Fruit fly (Drosophila melanogaster) whole organism, wandering third instar larva: ENCODE measurements around the gene CG5608.

Source experiments
- Abd-B ChIP-seq: fragments of >200 bp; optimal IDR thresholded peaks from 2 replicates; lab custom pipeline; 2017; ENCODE audit warnings: missing biosample characterization, missing genetic modification characterization
- CG32264 ChIP-seq: fragments of 200-800 bp; sonication (Bioruptor generic); optimal IDR thresholded peaks from 2 replicates; lab custom pipeline; 2016; ENCODE audit warnings: missing biosample characterization, missing genetic modification characterization
- CG9705 ChIP-seq: fragments of 200-800 bp; sonication (Bioruptor generic); optimal IDR thresholded peaks from 2 replicates; lab custom pipeline; 2018; ENCODE audit warnings: missing biosample characterization, mild to moderate bottlenecking, missing genetic modification characterization
- CrebA ChIP-seq: fragments of 200-800 bp; sonication (Bioruptor generic); optimal IDR thresholded peaks from 2 replicates; lab custom pipeline; 2016; ENCODE audit warnings: missing biosample characterization, mild to moderate bottlenecking, missing genetic modification characterization, borderline replicate concordance
- Dfd ChIP-seq: fragments of >200 bp; optimal IDR thresholded peaks from 2 replicates; lab custom pipeline; 2017; ENCODE audit warnings: missing biosample characterization, missing genetic modification characterization
- Dif ChIP-seq: fragments of 200-275, 200-300 bp; sonication (Bioruptor generic); optimal IDR thresholded peaks from 2 replicates; lab custom pipeline; 2018; ENCODE audit warnings: missing biosample characterization, missing genetic modification characterization; ENCODE audit not compliant: partially characterized antibody
- GATAd ChIP-seq: sonication (Bioruptor generic); optimal IDR thresholded peaks from 2 replicates; lab custom pipeline; 2016; ENCODE audit warnings: missing biosample characterization, missing genetic modification characterization
- HLH106 ChIP-seq: fragments of 200-800 bp; optimal IDR thresholded peaks from 3 replicates; lab custom pipeline; 2019; ENCODE audit warnings: missing biosample characterization, mild to moderate bottlenecking, missing genetic modification characterization, moderate library complexity
- Hnf4 ChIP-seq: fragments of 200-800 bp; sonication (Bioruptor generic); optimal IDR thresholded peaks from 2 replicates; lab custom pipeline; 2016; ENCODE audit warnings: missing biosample characterization, mild to moderate bottlenecking, missing genetic modification characterization
- Hr78 ChIP-seq: fragments of >200 bp; optimal IDR thresholded peaks from 2 replicates; lab custom pipeline; 2017; ENCODE audit warnings: missing biosample characterization, missing genetic modification characterization
- Hr83 ChIP-seq: fragments of 200-300 bp; sonication (Bioruptor generic); optimal IDR thresholded peaks from 2 replicates; lab custom pipeline; 2016; ENCODE audit warnings: missing biosample characterization, mild to moderate bottlenecking, missing genetic modification characterization, moderate library complexity; ENCODE audit not compliant: poor library complexity, severe bottlenecking
- Jra ChIP-seq: sonication (Bioruptor generic); optimal IDR thresholded peaks from 2 replicates; lab custom pipeline; 2016; ENCODE audit warnings: missing biosample characterization, missing genetic modification characterization
- Mio ChIP-seq: sonication (Bioruptor generic); optimal IDR thresholded peaks from 2 replicates; lab custom pipeline; 2016; ENCODE audit warnings: missing biosample characterization, missing genetic modification characterization
- Myc ChIP-seq: fragments of >200 bp; optimal IDR thresholded peaks from 2 replicates; lab custom pipeline; 2017
- N ChIP-seq: fragments of >200 bp; optimal IDR thresholded peaks from 2 replicates; lab custom pipeline; 2018; ENCODE audit warnings: missing biosample characterization, missing external identifiers, missing genetic modification characterization
- OdsH ChIP-seq: fragments of 200-800 bp; sonication (Bioruptor generic); optimal IDR thresholded peaks from 2 replicates; lab custom pipeline; 2016; ENCODE audit warnings: missing biosample characterization, mild to moderate bottlenecking, missing genetic modification characterization
- Rel ChIP-seq, 2 experiments: fragments of 200-800 bp; sonication (Bioruptor generic) in 1 of 2; optimal IDR thresholded peaks; 2 replicates in 1 of 2; 3 replicates in 1 of 2; lab custom pipeline; 2016 to 2019; ENCODE audit warnings: mild to moderate bottlenecking in 2 of 2, missing biosample characterization in 2 of 2, missing genetic modification characterization in 2 of 2, moderate library complexity in 1 of 2
- Sp1 ChIP-seq: fragments of 200-800 bp; sonication (Bioruptor generic); optimal IDR thresholded peaks from 3 replicates; lab custom pipeline; 2019; ENCODE audit warnings: missing biosample characterization, mild to moderate bottlenecking, missing genetic modification characterization, moderate library complexity
- Vsx2 ChIP-seq: fragments of 200-300, 225-300 bp; sonication (Bioruptor generic); optimal IDR thresholded peaks from 2 replicates; lab custom pipeline; 2018; ENCODE audit warnings: missing biosample characterization, missing genetic modification characterization; ENCODE audit not compliant: partially characterized antibody
- br ChIP-seq: fragments of 200-800 bp; sonication (Bioruptor generic); optimal IDR thresholded peaks from 2 replicates; lab custom pipeline; 2016; ENCODE audit warnings: missing biosample characterization, missing genetic modification characterization
- brk ChIP-seq: fragments of 200-800 bp; sonication (Bioruptor generic); optimal IDR thresholded peaks from 2 replicates; lab custom pipeline; 2016; ENCODE audit warnings: missing biosample characterization, mild to moderate bottlenecking, missing genetic modification characterization
- dl ChIP-seq, 2 experiments: fragments of 175-275, 200-275 bp in 1 of 2; fragments of 200-275 bp in 1 of 2; sonication (Bioruptor generic); optimal IDR thresholded peaks; lab custom pipeline; 2018; ENCODE audit warnings: mild to moderate bottlenecking in 2 of 2, missing biosample characterization in 2 of 2, missing genetic modification characterization in 2 of 2, moderate library complexity in 2 of 2; ENCODE audit not compliant: partially characterized antibody in 2 of 2, insufficient read depth in 1 of 2
- dmrt93B ChIP-seq: fragments of 200-800 bp; sonication (Bioruptor generic); optimal IDR thresholded peaks from 2 replicates; lab custom pipeline; 2018; ENCODE audit warnings: missing biosample characterization, mild to moderate bottlenecking, missing genetic modification characterization
- dsf ChIP-seq: sonication (Bioruptor generic); optimal IDR thresholded peaks from 2 replicates; lab custom pipeline; 2016; ENCODE audit warnings: missing biosample characterization, missing genetic modification characterization, borderline replicate concordance
- ey ChIP-seq: fragments of 200-800 bp; sonication (Bioruptor generic); optimal IDR thresholded peaks from 2 replicates; lab custom pipeline; 2016; ENCODE audit warnings: missing biosample characterization, missing genetic modification characterization
- foxo ChIP-seq, 2 experiments: fragments of 200-800 bp; sonication (Bioruptor generic); optimal IDR thresholded peaks; 2 replicates in 1 of 2; 3 replicates in 1 of 2; lab custom pipeline; 2016 to 2017; ENCODE audit warnings: missing biosample characterization in 2 of 2, missing genetic modification characterization in 2 of 2
- fru ChIP-seq: fragments of 200-800 bp; sonication (Bioruptor generic); optimal IDR thresholded peaks from 3 replicates; lab custom pipeline; 2016; ENCODE audit warnings: missing biosample characterization, mild to moderate bottlenecking, missing genetic modification characterization
- h ChIP-seq: fragments of 200-800 bp; sonication (Bioruptor generic); optimal IDR thresholded peaks from 3 replicates; lab custom pipeline; 2016; ENCODE audit warnings: missing biosample characterization, mild to moderate bottlenecking, missing genetic modification characterization
- jim ChIP-seq: fragments of 175-275, 200-325 bp; sonication (Bioruptor generic); optimal IDR thresholded peaks from 2 replicates; lab custom pipeline; 2016; ENCODE audit warnings: missing biosample characterization, mild to moderate bottlenecking, missing genetic modification characterization
- lola ChIP-seq: fragments of >200 bp; optimal IDR thresholded peaks from 2 replicates; lab custom pipeline; 2017; ENCODE audit warnings: missing biosample characterization, missing genetic modification characterization
- pan ChIP-seq: fragments of >200 bp; optimal IDR thresholded peaks from 2 replicates; lab custom pipeline; 2017
- psq ChIP-seq: fragments of 200-800 bp; sonication (Bioruptor generic); optimal IDR thresholded peaks from 3 replicates; lab custom pipeline; 2017; ENCODE audit warnings: missing biosample characterization, mild to moderate bottlenecking, missing genetic modification characterization, moderate library complexity
- rgr ChIP-seq: fragments of 200-800 bp; sonication (Bioruptor generic); optimal IDR thresholded peaks from 3 replicates; lab custom pipeline; 2016; ENCODE audit warnings: missing biosample characterization, mild to moderate bottlenecking, missing genetic modification characterization
- sage ChIP-seq: fragments of 200-800 bp; sonication (Bioruptor generic); optimal IDR thresholded peaks from 2 replicates; lab custom pipeline; 2016; ENCODE audit warnings: missing biosample characterization, mild to moderate bottlenecking, missing genetic modification characterization
- sv ChIP-seq: fragments of 200-800 bp; sonication (Bioruptor generic); optimal IDR thresholded peaks from 3 replicates; lab custom pipeline; 2016; ENCODE audit warnings: missing biosample characterization, missing genetic modification characterization
- tai ChIP-seq: sonication (Bioruptor generic); optimal IDR thresholded peaks from 2 replicates; lab custom pipeline; 2016; ENCODE audit warnings: missing biosample characterization, missing genetic modification characterization
- usp ChIP-seq: fragments of >200 bp; optimal IDR thresholded peaks from 2 replicates; lab custom pipeline; 2017; ENCODE audit warnings: missing biosample characterization, missing genetic modification characterization
- woc ChIP-seq: sonication (Bioruptor generic); optimal IDR thresholded peaks from 2 replicates; lab custom pipeline; 2016; ENCODE audit warnings: missing biosample characterization, mild to moderate bottlenecking, missing genetic modification characterization

The CG5608 gene

DNA sequence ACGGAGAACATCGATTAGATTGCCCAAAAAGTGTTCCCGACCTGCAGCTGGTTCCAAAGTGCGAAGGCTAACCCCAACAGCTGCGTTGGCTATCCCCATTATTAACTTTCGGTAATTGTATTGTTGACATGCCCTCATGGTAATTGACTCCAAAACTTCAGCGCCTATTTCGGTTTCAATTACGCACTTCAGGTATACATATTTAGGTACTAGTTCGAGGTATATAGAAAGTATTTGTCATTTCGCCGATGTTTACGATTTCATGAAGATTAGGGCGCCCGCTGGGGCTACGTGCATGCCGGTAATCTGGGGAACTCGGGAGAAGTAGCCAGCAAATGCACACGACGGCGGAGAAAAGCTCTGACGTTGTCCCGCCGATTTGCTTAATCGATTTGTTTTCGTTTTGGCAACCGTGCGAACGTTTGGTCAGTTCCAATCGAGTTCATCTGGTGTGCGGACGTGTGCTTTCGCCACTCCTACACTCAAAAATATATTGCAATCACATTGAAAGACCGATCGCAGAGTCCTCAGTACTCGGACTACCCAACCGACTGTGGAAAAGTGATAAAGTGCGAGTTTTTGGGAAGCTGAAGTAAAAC is 24.0 kb downstream of the CG5608 start:
- TF ChIP-seq dl (GFP tag; optimal IDR thresholded peaks at IDR 0.05; lab: Kevin White, UChicago; ENCODE audit: insufficient read depth in 1 of 2, partially characterized antibody in 2 of 2) (no peak), brk (no peak), Vsx2 (GFP tag; lab: Kevin White, UChicago) (no peak), pan (no peak), ey (no peak), Hr83 (GFP tag; lab: Kevin White, UChicago) (peak; percentile 55), psq (GFP tag; lab: Kevin White, UChicago) (no peak), HLH106 (tag; lab: Kevin White, UChicago) (no peak), h (peak; percentile 63), sage (GFP tag; lab: Kevin White, UChicago) (no peak), rgr (peak; percentile 60), Rel (GFP tag; optimal IDR thresholded peaks at IDR 0.05; lab: Kevin White, UChicago) (no peak), Rel (tag; optimal IDR thresholded peaks at IDR 0.05; lab: Kevin White, UChicago) (peak; percentile 95), Sp1 (GFP tag; lab: Kevin White, UChicago) (peak; percentile 31), Mio (no peak), Hnf4 (GFP tag; lab: Kevin White, UChicago) (peak; percentile 1), fru (peak; percentile 20), sv (GFP tag; lab: Kevin White, UChicago) (no peak), CG9705 (GFP tag; lab: Kevin White, UChicago) (no peak), usp (GFP tag; lab: Kevin White, UChicago) (no peak), dsf (GFP tag; lab: Kevin White, UChicago) (no peak), Abd-B (GFP tag; lab: Kevin White, UChicago) (no peak), jim (GFP tag; lab: Kevin White, UChicago) (no peak), lola (GFP tag; lab: Kevin White, UChicago) (no peak), CrebA (GFP tag; lab: Kevin White, UChicago) (no peak), GATAd (GFP tag; lab: Kevin White, UChicago) (no peak), br (GFP tag; lab: Kevin White, UChicago) (no peak), Dif (GFP tag; lab: Kevin White, UChicago) (peak; percentile 11), woc (peak; percentile 19), Jra (GFP tag; lab: Kevin White, UChicago) (no peak), foxo (GFP tag; optimal IDR thresholded peaks at IDR 0.05; lab: Kevin White, UChicago) (peak in 1 of 2 experiments; percentile 16), N (GFP tag; lab: Kevin White, UChicago) (no peak), Dfd (no peak), CG32264 (GFP tag; lab: Kevin White, UChicago) (no peak), dmrt93B (GFP tag; lab: Kevin White, UChicago) (no peak), OdsH (no peak), Myc (lab: Kevin White, UChicago) (no peak), tai (no peak), Hr78 (GFP tag; lab: Kevin White, UChicago) (no peak)

- TF ChIP-seq Hr83 (GFP tag; lab: Kevin White, UChicago) = no peak
- TF ChIP-seq Jra (GFP tag; lab: Kevin White, UChicago) = peak; percentile 34
- no peak for TF ChIP-seq Mio
- TF ChIP-seq dsf (GFP tag; lab: Kevin White, UChicago) = peak; percentile 34
- peak; percentile 32 for TF ChIP-seq woc
Measured at dm6 chr3R:12439401-12440143, 25.5 kb downstream of the CG5608 start, which contains the start of gene Desat1. TSS of gene Desat1 (plus strand) at chr3R:12439600.
